Fruit fly (Drosophila melanogaster) whole organism, embryonic: ENCODE data around the gene CG46244.

Experiments
- Adf1 ChIP-seq: fragments of 200-800 bp; sonication (Bioruptor generic); IDR thresholded peaks from 2 replicates; pipeline ENCODE4 v1.3.6; 2022; ENCODE audit warnings: missing biosample characterization, missing genetic modification characterization
- Atf-2 ChIP-seq: fragments of 200-800 bp; sonication (Bioruptor generic); optimal IDR thresholded peaks from 2 replicates; lab custom pipeline; 2016; ENCODE audit warnings: missing biosample characterization, missing genetic modification characterization
- B-H2 ChIP-seq: fragments of 200-800 bp; sonication (Bioruptor generic); optimal IDR thresholded peaks from 2 replicates; lab custom pipeline; 2018; ENCODE audit warnings: missing biosample characterization, mild to moderate bottlenecking, missing genetic modification characterization
- BEAF-32 ChIP-seq: fragments of 200-800 bp; sonication (Bioruptor generic); optimal IDR thresholded peaks from 3 replicates; lab custom pipeline; 2017; ENCODE audit warnings: missing biosample characterization, missing genetic modification characterization, mild to moderate bottlenecking, moderate library complexity, missing genetic modification reagents
- Bdp1 ChIP-seq: fragments of 200-800 bp; sonication (Bioruptor generic); optimal IDR thresholded peaks from 3 replicates; lab custom pipeline; 2016; ENCODE audit warnings: missing biosample characterization, missing genetic modification characterization
- CG10267 ChIP-seq: fragments of 200-800 bp; sonication (Bioruptor generic); optimal IDR thresholded peaks from 2 replicates; lab custom pipeline; 2018; ENCODE audit warnings: missing biosample characterization, mild to moderate bottlenecking, missing genetic modification characterization, moderate library complexity
- CG11723 ChIP-seq: fragments of 200-800 bp; sonication (Bioruptor generic); optimal IDR thresholded peaks from 2 replicates; lab custom pipeline; 2017; ENCODE audit warnings: missing biosample characterization, mild to moderate bottlenecking, missing genetic modification characterization
- CG12769 ChIP-seq: fragments of 200-800 bp; sonication (Bioruptor generic); optimal IDR thresholded peaks from 2 replicates; lab custom pipeline; 2019; ENCODE audit warnings: missing biosample characterization, mild to moderate bottlenecking, missing genetic modification characterization, moderate library complexity
- CG13894 ChIP-seq: fragments of 200-800 bp; sonication (Bioruptor generic); optimal IDR thresholded peaks from 3 replicates; lab custom pipeline; 2018; ENCODE audit warnings: missing biosample characterization, mild to moderate bottlenecking, missing genetic modification characterization, moderate library complexity
- CG15601 ChIP-seq: fragments of 200-800 bp; sonication (Bioruptor generic); optimal IDR thresholded peaks from 3 replicates; lab custom pipeline; 2019; ENCODE audit warnings: missing biosample characterization, mild to moderate bottlenecking, missing genetic modification characterization, moderate library complexity
- CG15696 ChIP-seq: fragments of 200-800 bp; sonication (Bioruptor generic); optimal IDR thresholded peaks from 2 replicates; lab custom pipeline; 2019; ENCODE audit warnings: missing biosample characterization, mild to moderate bottlenecking, missing genetic modification characterization, moderate library complexity
- CG17829 ChIP-seq: fragments of 200-800 bp; optimal IDR thresholded peaks from 2 replicates; lab custom pipeline; 2019; ENCODE audit warnings: missing biosample characterization, mild to moderate bottlenecking, missing genetic modification characterization, moderate library complexity
- CG18262 ChIP-seq: fragments of 200-800 bp; optimal IDR thresholded peaks from 3 replicates; lab custom pipeline; 2019; ENCODE audit warnings: missing biosample characterization, mild to moderate bottlenecking, missing genetic modification characterization, moderate library complexity
- CG2120 ChIP-seq: fragments of 200-800 bp; sonication (Bioruptor generic); optimal IDR thresholded peaks from 3 replicates; lab custom pipeline; 2016; ENCODE audit warnings: missing biosample characterization, missing genetic modification characterization
- CG3281 ChIP-seq: fragments of 200-800 bp; sonication (Bioruptor generic); optimal IDR thresholded peaks from 3 replicates; lab custom pipeline; 2017; ENCODE audit warnings: missing biosample characterization, mild to moderate bottlenecking, missing genetic modification characterization
- CG6813 ChIP-seq: fragments of 200-800 bp; sonication (Bioruptor generic); optimal IDR thresholded peaks from 2 replicates; lab custom pipeline; 2017; ENCODE audit warnings: missing biosample characterization, missing genetic modification characterization, mild to moderate bottlenecking, moderate library complexity, missing genetic modification reagents
- CG7271 ChIP-seq: fragments of 200-800 bp; sonication (Bioruptor generic); optimal IDR thresholded peaks from 2 replicates; lab custom pipeline; 2018; ENCODE audit warnings: missing biosample characterization, mild to moderate bottlenecking, missing genetic modification characterization, moderate library complexity
- CG7963 ChIP-seq: fragments of 200-800 bp; sonication (Bioruptor generic); IDR thresholded peaks from 3 replicates; pipeline ENCODE4 v1.3.6; 2022; ENCODE audit warnings: missing biosample characterization, missing genetic modification characterization; ENCODE audit not compliant: partially characterized antibody
- CHES-1-like ChIP-seq: fragments of 200-800 bp; sonication (Bioruptor generic); optimal IDR thresholded peaks from 2 replicates; lab custom pipeline; 2016; ENCODE audit warnings: missing biosample characterization, missing genetic modification characterization
- D ChIP-seq, 2 experiments: fragments of 200-800 bp in 1 of 2; fragments of >200 bp in 1 of 2; sonication (Bioruptor generic) in 1 of 2; optimal IDR thresholded peaks; 2 replicates in 1 of 2; 3 replicates in 1 of 2; lab custom pipeline; 2017; ENCODE audit warnings: mild to moderate bottlenecking in 1 of 2, missing biosample characterization in 1 of 2, missing genetic modification characterization in 1 of 2, missing genetic modification reagents in 1 of 2
- E2f2 ChIP-seq: fragments of 200-800 bp; sonication (Bioruptor generic); IDR thresholded peaks from 2 replicates; pipeline ENCODE4 v1.3.6; 2022; ENCODE audit warnings: missing biosample characterization, missing genetic modification characterization
- Hand ChIP-seq: fragments of 200-800 bp; sonication (Bioruptor generic); optimal IDR thresholded peaks from 2 replicates; lab custom pipeline; 2017; ENCODE audit warnings: mild to moderate bottlenecking, missing biosample characterization, missing genetic modification reagents, missing genetic modification characterization
- Hr51 ChIP-seq, 2 experiments: fragments of 200-800 bp; sonication (Bioruptor generic); optimal IDR thresholded peaks; 2 replicates in 1 of 2; 3 replicates in 1 of 2; lab custom pipeline; 2016 to 2018; ENCODE audit warnings: missing biosample characterization in 2 of 2, missing genetic modification characterization in 2 of 2, mild to moderate bottlenecking in 1 of 2, moderate library complexity in 1 of 2
- Neu2 ChIP-seq: fragments of 200-800 bp; sonication (Bioruptor generic); optimal IDR thresholded peaks from 3 replicates; lab custom pipeline; 2016; ENCODE audit warnings: missing biosample characterization, missing genetic modification characterization, borderline replicate concordance
- Nf-YB ChIP-seq: fragments of 200-800 bp; sonication (Bioruptor generic); optimal IDR thresholded peaks from 3 replicates; lab custom pipeline; 2019; ENCODE audit warnings: missing biosample characterization, mild to moderate bottlenecking, missing genetic modification characterization, moderate library complexity
- Ptx1 ChIP-seq: fragments of 200-800 bp; sonication (Bioruptor generic); IDR thresholded peaks from 2 replicates; pipeline ENCODE4 v1.3.6; 2022; ENCODE audit warnings: missing biosample characterization, missing genetic modification characterization
- Sry-δ ChIP-seq: fragments of 200-800 bp; sonication (Bioruptor generic); optimal IDR thresholded peaks from 2 replicates; lab custom pipeline; 2016; ENCODE audit warnings: missing biosample characterization, missing genetic modification characterization
- Taf1 ChIP-seq: fragments of 200-800 bp; sonication (Bioruptor generic); IDR thresholded peaks from 2 replicates; pipeline ENCODE4 v1.3.6; 2022; ENCODE audit warnings: missing biosample characterization, missing genetic modification characterization
- chif ChIP-seq, 2 experiments: fragments of 200-800 bp; sonication (Bioruptor generic); optimal IDR thresholded peaks; 3 replicates each; lab custom pipeline; 2016; ENCODE audit warnings: missing biosample characterization in 2 of 2, missing genetic modification characterization in 2 of 2
- corto ChIP-seq: fragments of 200-800 bp; sonication (Bioruptor generic); optimal IDR thresholded peaks from 2 replicates; lab custom pipeline; 2016; ENCODE audit warnings: missing biosample characterization, mild to moderate bottlenecking, missing genetic modification characterization, moderate library complexity
- dpn ChIP-seq, 2 experiments: fragments of 200-800 bp; sonication (Bioruptor generic); optimal IDR thresholded peaks; 3 replicates each; lab custom pipeline; 2016; ENCODE audit warnings: missing biosample characterization in 2 of 2, missing genetic modification characterization in 2 of 2
- dysf ChIP-seq: fragments of 200-800 bp; sonication (Bioruptor generic); IDR thresholded peaks from 3 replicates; pipeline ENCODE4 v1.3.6; 2022; ENCODE audit warnings: missing biosample characterization, missing genetic modification characterization
- gem ChIP-seq: fragments of 200-800 bp; sonication (Bioruptor generic); optimal IDR thresholded peaks from 2 replicates; lab custom pipeline; 2019; ENCODE audit warnings: missing biosample characterization, mild to moderate bottlenecking, missing genetic modification characterization, moderate library complexity
- ham ChIP-seq: fragments of 200-800 bp; sonication (Bioruptor generic); IDR thresholded peaks from 2 replicates; pipeline ENCODE4 v1.3.6; 2022; ENCODE audit warnings: missing biosample characterization, missing genetic modification characterization
- jumu ChIP-seq: fragments of 200-800 bp; sonication (Bioruptor generic); optimal IDR thresholded peaks from 3 replicates; lab custom pipeline; 2016; ENCODE audit warnings: missing biosample characterization, missing genetic modification characterization
- lbe ChIP-seq: fragments of 200-800 bp; sonication (Bioruptor generic); optimal IDR thresholded peaks from 2 replicates; lab custom pipeline; 2016; ENCODE audit warnings: missing biosample characterization, mild to moderate bottlenecking, missing genetic modification characterization
- lov ChIP-seq, 2 experiments: fragments of 200-800 bp in 1 of 2; fragments of >200 bp in 1 of 2; sonication (Bioruptor generic) in 1 of 2; IDR thresholded peaks in 1 of 2; optimal IDR thresholded peaks in 1 of 2; 2 replicates in 1 of 2; 3 replicates in 1 of 2; pipeline versions ENCODE4 v1.3.6 to Lab custom; 2017 to 2022; ENCODE audit warnings: missing biosample characterization in 1 of 2, missing genetic modification characterization in 1 of 2
- oc ChIP-seq: fragments of 200-800 bp; sonication (Bioruptor generic); optimal IDR thresholded peaks from 2 replicates; lab custom pipeline; 2018; ENCODE audit warnings: missing biosample characterization, mild to moderate bottlenecking, missing genetic modification characterization, moderate library complexity
- otp ChIP-seq: fragments of 200-800 bp; sonication (Bioruptor generic); IDR thresholded peaks from 3 replicates; pipeline ENCODE4, ENCODE4 v1.3.6; 2022; ENCODE audit warnings: missing biosample characterization, missing genetic modification characterization
- pho ChIP-seq: fragments of 200-800 bp; sonication (Bioruptor generic); optimal IDR thresholded peaks from 2 replicates; lab custom pipeline; 2016; ENCODE audit warnings: missing biosample characterization, missing genetic modification characterization
- pita ChIP-seq: fragments of 200-800 bp; sonication (Bioruptor generic); optimal IDR thresholded peaks from 2 replicates; lab custom pipeline; 2017; ENCODE audit warnings: missing biosample characterization, mild to moderate bottlenecking, missing genetic modification characterization
- sna ChIP-seq: fragments of 200-800 bp; sonication (Bioruptor generic); IDR thresholded peaks from 2 replicates; pipeline ENCODE4 v1.3.6; 2022; ENCODE audit warnings: missing biosample characterization, missing genetic modification characterization; ENCODE audit not compliant: partially characterized antibody
- so ChIP-seq: fragments of 200-800 bp; sonication (Bioruptor generic); IDR thresholded peaks from 3 replicates; pipeline ENCODE4 v1.3.6; 2022; ENCODE audit warnings: missing biosample characterization, missing genetic modification characterization
- tna ChIP-seq: fragments of 200-800 bp; sonication (Bioruptor generic); IDR thresholded peaks from 2 replicates; pipeline ENCODE4 v1.3.6; 2022; ENCODE audit warnings: missing biosample characterization, missing genetic modification characterization; ENCODE audit not compliant: partially characterized antibody
- twi ChIP-seq: fragments of 200-800 bp; optimal IDR thresholded peaks from 2 replicates; lab custom pipeline; 2019; ENCODE audit warnings: missing biosample characterization, mild to moderate bottlenecking, missing genetic modification characterization, moderate library complexity
- vvl ChIP-seq: fragments of 200-800 bp; sonication (Bioruptor generic); IDR thresholded peaks from 2 replicates; pipeline ENCODE4 v1.3.6; 2022; ENCODE audit warnings: missing biosample characterization, missing genetic modification characterization
- yki ChIP-seq: fragments of >200 bp; optimal IDR thresholded peaks from 3 replicates; lab custom pipeline; 2018

CG46244 gene

DNA sequence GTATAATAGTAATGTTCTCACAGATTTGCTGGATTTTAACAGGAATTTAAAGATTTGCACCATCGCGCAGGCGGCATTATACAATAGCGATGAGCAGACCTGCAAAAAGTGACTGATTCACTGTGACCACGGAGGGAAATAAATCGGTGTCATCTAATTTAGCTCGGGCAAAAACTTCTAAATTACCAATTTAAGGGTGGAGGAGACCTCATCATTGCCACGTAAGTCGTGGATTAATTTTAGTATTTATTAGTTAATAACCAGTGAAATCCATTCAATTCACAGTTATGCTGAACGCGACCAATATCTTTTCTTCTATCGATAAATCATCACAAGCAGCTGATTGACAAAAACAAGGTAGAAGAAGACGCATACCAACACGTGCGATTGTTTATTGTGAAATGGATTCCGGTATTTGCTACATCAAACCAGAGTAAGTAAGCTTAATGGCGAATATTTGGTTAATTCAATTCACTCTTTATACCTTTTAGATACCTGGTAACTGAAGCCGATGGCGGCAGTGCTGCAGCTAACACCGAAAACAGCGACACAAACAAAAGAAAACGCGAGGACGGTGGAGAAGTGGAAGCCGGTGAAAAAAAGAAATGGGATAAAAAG lies 152.3 kb downstream of the CG46244 start, which contains the start of the genes CG10628 and Dus3 (continued):
- TF ChIP-seq sna (GFP tag; lab: Robert Waterston, UW) = peak; percentile 52; the same call in 1 of the 2 replicates
- peak; percentile 95 for TF ChIP-seq dpn (GFP tag; optimal IDR thresholded peaks at IDR 0.05; lab: Kevin White, UChicago)
- TF ChIP-seq CG12769 (tag; lab: Kevin White, UChicago) = peak; percentile 96
- peak; percentile 91 for TF ChIP-seq so (GFP tag; lab: Robert Waterston, UW)
- TF ChIP-seq lov (optimal IDR thresholded peaks at IDR 0.05; lab: Kevin White, UChicago) = no peak
- TF ChIP-seq lov (GFP tag; IDR thresholded peaks at IDR 0.05; lab: Robert Waterston, UW) = peak; percentile 75; the same call in 2 of the 3 replicates
- TF ChIP-seq tna (GFP tag; lab: Robert Waterston, UW) = no peak
- TF ChIP-seq E2f2 (GFP tag; lab: Robert Waterston, UW) = peak; percentile 77
- peak; percentile 94 for TF ChIP-seq jumu (GFP tag; lab: Kevin White, UChicago)
- TF ChIP-seq gem = peak; percentile 95
- TF ChIP-seq twi (tag; lab: Kevin White, UChicago) = peak; percentile 85
- no peak for TF ChIP-seq D (optimal IDR thresholded peaks at IDR 0.05; lab: Kevin White, UChicago)
- peak; percentile 83 for TF ChIP-seq D (GFP tag; optimal IDR thresholded peaks at IDR 0.05; lab: Kevin White, UChicago)
- peak; percentile 84 for TF ChIP-seq Bdp1 (GFP tag; lab: Kevin White, UChicago)
- peak; percentile 73 for TF ChIP-seq Neu2 (GFP tag; lab: Kevin White, UChicago)
- TF ChIP-seq CG17829 (tag; lab: Kevin White, UChicago) = peak; percentile 93
- TF ChIP-seq vvl (GFP tag; lab: Robert Waterston, UW) = peak; percentile 96
- peak; percentile 51 for TF ChIP-seq Hand (GFP tag; lab: Kevin White, UChicago)
- peak; percentile 78 for TF ChIP-seq CG11723 (GFP tag; lab: Kevin White, UChicago)
- TF ChIP-seq pita (GFP tag; lab: Kevin White, UChicago) = no peak
- TF ChIP-seq CG6813 = peak; percentile 84
- TF ChIP-seq otp = peak; percentile 87
- TF ChIP-seq pho (GFP tag; lab: Kevin White, UChicago) = peak; percentile 95
- peak; percentile 87 for TF ChIP-seq CG13894
- peak; percentile 95 for TF ChIP-seq Ptx1
- TF ChIP-seq dysf = peak; percentile 93
- TF ChIP-seq yki (lab: Kevin White, UChicago) = no peak
- peak; percentile 60 for TF ChIP-seq Adf1 (GFP tag; lab: Robert Waterston, UW)
- peak; percentile 81; the same call in 1 of the 2 replicates for TF ChIP-seq Taf1 (GFP tag; lab: Robert Waterston, UW)
- peak; percentile 82 for TF ChIP-seq Sry-δ
- TF ChIP-seq Hr51 (GFP tag; optimal IDR thresholded peaks at IDR 0.05; lab: Kevin White, UChicago) = peak; percentile 89 to 93
- peak; percentile 85 for TF ChIP-seq oc (tag; lab: Kevin White, UChicago)
- TF ChIP-seq B-H2 (GFP tag; lab: Kevin White, UChicago) = peak; percentile 89
- TF ChIP-seq CG7271 (tag; lab: Kevin White, UChicago) = peak; percentile 56
- peak; percentile 88 for TF ChIP-seq CG18262
- TF ChIP-seq CG2120 = peak; percentile 96
- no peak for TF ChIP-seq CG7963
- peak; percentile 86 for TF ChIP-seq CG15601 (tag; lab: Kevin White, UChicago)
- peak; percentile 61; the same call in 1 of the 2 replicates for TF ChIP-seq ham (GFP tag; lab: Robert Waterston, UW)
- TF ChIP-seq chif (GFP tag; optimal IDR thresholded peaks at IDR 0.05; lab: Kevin White, UChicago) = peak; percentile 87 to 90
- peak; percentile 69 for TF ChIP-seq Nf-YB (GFP tag; lab: Kevin White, UChicago)
- TF ChIP-seq lbe (GFP tag; lab: Kevin White, UChicago) = peak; percentile 59
- TF ChIP-seq corto (GFP tag; lab: Kevin White, UChicago) = peak; percentile 66
- peak; percentile 81 for TF ChIP-seq CG10267 (tag; lab: Kevin White, UChicago)
- peak; percentile 77 for TF ChIP-seq BEAF-32 (GFP tag; lab: Kevin White, UChicago)
- peak; percentile 94 for TF ChIP-seq CHES-1-like (GFP tag; lab: Kevin White, UChicago)
- peak; percentile 84 for TF ChIP-seq Atf-2 (GFP tag; lab: Kevin White, UChicago)
- peak; percentile 86 for TF ChIP-seq CG15696
- peak; percentile 91 for TF ChIP-seq CG3281
